Worm (Caenorhabditis elegans): Measurements from ENCODE around the gene Y39A1A.17.

Y39A1A.17 gene

ce11 chrIII:10657661-10658060 is 33.3 kb downstream of the Y39A1A.17 start:
- TF ChIP-seq ceh-2 (tag; optimal IDR thresholded peaks at IDR 0.05) (no peak), C08G9.2 (tag; optimal IDR thresholded peaks at IDR 0.05) (no peak), unc-42 (tag; optimal IDR thresholded peaks at IDR 0.05) (peak; percentile 45), tbx-2 (tag; optimal IDR thresholded peaks at IDR 0.05) (no peak)

ce11 chrIII:10656069-10656468 is 34.9 kb downstream of the Y39A1A.17 start:
- TF ChIP-seq ceh-30 (tag; optimal IDR thresholded peaks at IDR 0.05) (no peak), T23F11.4 (GFP tag; optimal IDR thresholded peaks at IDR 0.05) (no peak), hlh-30 (tag; optimal IDR thresholded peaks at IDR 0.05; ENCODE audit: insufficient read depth) (no peak), fkh-6 (tag; optimal IDR thresholded peaks at IDR 0.05) (no peak), ttx-3 (tag; optimal IDR thresholded peaks at IDR 0.05) (no peak), che-1 (tag; optimal IDR thresholded peaks at IDR 0.05) (no peak)

DNA sequence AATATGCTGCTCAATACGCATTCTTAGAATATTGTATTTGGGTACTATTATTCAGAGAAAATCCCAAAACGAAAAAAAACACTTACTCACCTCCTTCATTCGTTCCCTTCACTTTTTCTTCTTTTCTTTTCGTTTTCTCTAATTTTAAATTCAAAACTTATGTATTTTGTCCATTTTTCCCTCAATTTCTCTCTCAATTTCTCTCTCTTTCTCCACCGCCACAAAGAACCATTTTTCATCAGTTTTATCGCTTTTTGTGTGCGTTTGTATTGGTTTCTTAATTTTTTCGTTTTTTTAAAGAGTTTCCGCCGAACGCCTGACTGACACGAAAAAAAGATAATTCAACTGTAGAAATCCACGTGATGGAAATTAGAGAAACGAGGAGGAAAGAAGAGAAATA is 36.2 kb downstream of the Y39A1A.17 start, which contains the start of gene cnt-2:
Gene cnt-2, plus strand, starts transcription at position 301 of the 400 bp plus-strand sequence.
- TF ChIP-seq pqm-1 (tag; optimal IDR thresholded peaks at IDR 0.05), result no peak

DNA sequence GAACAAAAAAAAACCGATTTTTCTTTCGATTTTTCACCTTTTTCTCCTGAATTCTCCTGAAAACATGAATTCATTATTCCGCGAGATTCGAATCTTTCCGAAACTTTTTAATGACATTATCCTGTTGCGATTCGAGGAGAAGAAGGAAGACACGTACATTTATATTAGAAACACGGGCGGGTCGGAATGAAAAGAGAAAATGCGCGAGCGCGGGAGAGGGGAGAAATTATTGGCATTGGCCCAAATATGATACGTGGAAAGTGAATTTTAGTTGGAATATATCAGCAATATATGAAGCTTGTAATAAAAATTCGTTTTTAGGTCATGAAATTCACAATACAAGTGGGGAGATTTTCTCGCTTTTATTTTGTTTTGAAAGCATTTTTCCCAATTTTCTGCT is 37.4 kb downstream of the Y39A1A.17 start:
- no peak for TF ChIP-seq pqm-1 (tag; optimal IDR thresholded peaks at IDR 0.05)
- no peak for TF ChIP-seq nhr-11 (tag; optimal IDR thresholded peaks at IDR 0.05)
- no peak for TF ChIP-seq elt-4 (tag; optimal IDR thresholded peaks at IDR 0.05)
- TF ChIP-seq ama-1 (optimal IDR thresholded peaks at IDR 0.05), result no peak
- no peak for TF ChIP-seq pha-2 (tag; optimal IDR thresholded peaks at IDR 0.05)
- TF ChIP-seq madf-2 (tag; optimal IDR thresholded peaks at IDR 0.05), result no peak
- no peak for TF ChIP-seq ceh-18 (tag; optimal IDR thresholded peaks at IDR 0.05)
- no peak for TF ChIP-seq rnt-1 (tag; optimal IDR thresholded peaks at IDR 0.05)
- no peak for TF ChIP-seq ceh-30 (tag; optimal IDR thresholded peaks at IDR 0.05)
- no peak for TF ChIP-seq tbx-2 (tag; optimal IDR thresholded peaks at IDR 0.05)
- no peak for TF ChIP-seq unc-55 (GFP tag; optimal IDR thresholded peaks at IDR 0.05)
- TF ChIP-seq dmd-4 (tag; optimal IDR thresholded peaks at IDR 0.05; ENCODE audit: borderline replicate concordance), result no peak
- TF ChIP-seq ets-4 (tag; optimal IDR thresholded peaks at IDR 0.05), result no peak
- TF ChIP-seq pros-1 (tag; optimal IDR thresholded peaks at IDR 0.05), result no peak
- TF ChIP-seq ref-2 (tag; optimal IDR thresholded peaks at IDR 0.05), result no peak
- no peak for TF ChIP-seq hlh-15 (tag; optimal IDR thresholded peaks at IDR 0.05)
- no peak for TF ChIP-seq ttx-3 (tag; optimal IDR thresholded peaks at IDR 0.05)

ce11 chrIII:10652833-10653232 is 38.1 kb downstream of the Y39A1A.17 start:
- TF ChIP-seq unc-55 (GFP tag; optimal IDR thresholded peaks at IDR 0.05) (no peak), tbx-7 (tag; optimal IDR thresholded peaks at IDR 0.05) (no peak), lim-6 (tag; optimal IDR thresholded peaks at IDR 0.05) (no peak), odd-2 (tag; optimal IDR thresholded peaks at IDR 0.05) (no peak), lin-11 (tag; optimal IDR thresholded peaks at IDR 0.05) (no peak), C38D4.7 (GFP tag; optimal IDR thresholded peaks at IDR 0.05) (no peak), ahr-1 (tag; optimal IDR thresholded peaks at IDR 0.05) (no peak), ets-4 (tag; optimal IDR thresholded peaks at IDR 0.05) (no peak), ceh-34 (tag; optimal IDR thresholded peaks at IDR 0.05) (no peak), ceh-30 (tag; optimal IDR thresholded peaks at IDR 0.05) (no peak), unc-42 (tag; optimal IDR thresholded peaks at IDR 0.05) (no peak), npax-4 (tag; optimal IDR thresholded peaks at IDR 0.05) (no peak), dve-1 (tag; optimal IDR thresholded peaks at IDR 0.05) (no peak), sdc-2 (tag; optimal IDR thresholded peaks at IDR 0.05) (no peak), dmd-4 (tag; optimal IDR thresholded peaks at IDR 0.05; ENCODE audit: borderline replicate concordance) (no peak), elt-2 (tag; optimal IDR thresholded peaks at IDR 0.05) (no peak), ceh-14 (tag; optimal IDR thresholded peaks at IDR 0.05) (no peak), pros-1 (tag; optimal IDR thresholded peaks at IDR 0.05) (no peak)
